Worm (Caenorhabditis elegans) whole organism, L1 larva: ENCODE data around the gene lpd-9.
A peak's percentile ranks its signal among the peaks of the same experiment; 100 is the strongest.

Source experiments
- C04F5.9 ChIP-seq: sonication (generic microtip); optimal IDR thresholded peaks from 2 replicates; lab custom pipeline; 2016; ENCODE audit warnings: missing genetic modification characterization, missing compliant biosample characterization
- aha-1 ChIP-seq: fragments of 150-350 bp; optimal IDR thresholded peaks from 2 replicates; lab custom pipeline; 2014; ENCODE audit warnings: missing biosample characterization, missing genetic modification characterization
- aly-2 ChIP-seq: fragments of 150-350 bp; optimal IDR thresholded peaks from 2 replicates; lab custom pipeline; 2014; ENCODE audit warnings: missing biosample characterization, missing genetic modification characterization
- ama-1 ChIP-seq: fragments of 150-350 bp; optimal IDR thresholded peaks from 2 replicates; lab custom pipeline; 2014
- blmp-1 ChIP-seq: fragments of 150-350 bp; optimal IDR thresholded peaks from 2 replicates; lab custom pipeline; 2014; ENCODE audit warnings: missing biosample characterization, missing genetic modification characterization
- ceh-63 ChIP-seq: fragments of 200-800 bp; sonication (Bioruptor generic); optimal IDR thresholded peaks from 2 replicates; lab custom pipeline; 2018; ENCODE audit warnings: mild to moderate bottlenecking, missing genetic modification characterization, missing compliant biosample characterization
- dpl-1 ChIP-seq, 3 experiments: fragments of 150-350 bp in 2 of 3; sonication (generic microtip) in 1 of 3; optimal IDR thresholded peaks; 2 replicates each; lab custom pipeline; 2014 to 2017; ENCODE audit warnings: missing biosample characterization in 3 of 3, missing genetic modification characterization in 3 of 3, missing genetic modification reagents in 3 of 3
- dsc-1 ChIP-seq: sonication (generic microtip); optimal IDR thresholded peaks from 2 replicates; lab custom pipeline; 2016; ENCODE audit warnings: mild to moderate bottlenecking, missing genetic modification characterization, missing compliant biosample characterization
- efl-1 ChIP-seq, 4 experiments: fragments of 150-350 bp; optimal IDR thresholded peaks in 3 of 4; peaks in 1 of 4; 1 replicate in 1 of 4; 2 replicates in 3 of 4; lab custom pipeline; 2014; ENCODE audit warnings: missing biosample characterization in 2 of 4, missing genetic modification characterization in 2 of 4, missing genetic modification reagents in 2 of 4
- efl-3 ChIP-seq: fragments of 200-800 bp; sonication (Bioruptor generic); optimal IDR thresholded peaks from 2 replicates; lab custom pipeline; 2018; ENCODE audit warnings: mild to moderate bottlenecking, missing genetic modification characterization, missing compliant biosample characterization
- elt-2 ChIP-seq: sonication (generic microtip); optimal IDR thresholded peaks from 2 replicates; lab custom pipeline; 2016; ENCODE audit warnings: missing genetic modification characterization, mild to moderate bottlenecking, inconsistent platforms, missing compliant biosample characterization, missing genetic modification reagents
- elt-3 ChIP-seq, 6 experiments: fragments of 150-350 bp in 1 of 6; sonication (generic microtip); optimal IDR thresholded peaks; 2 replicates each; lab custom pipeline; 2017 to 2018; ENCODE audit warnings: missing biosample characterization in 6 of 6, missing genetic modification characterization in 6 of 6, inconsistent platforms in 1 of 6
- fkh-4 ChIP-seq: sonication (generic microtip); optimal IDR thresholded peaks from 2 replicates; lab custom pipeline; 2016; ENCODE audit warnings: missing compliant biosample characterization, missing genetic modification characterization, borderline replicate concordance
- fkh-8 ChIP-seq: sonication (generic microtip); optimal IDR thresholded peaks from 2 replicates; lab custom pipeline; 2016; ENCODE audit warnings: mild to moderate bottlenecking, missing genetic modification characterization, missing compliant biosample characterization
- fos-1 ChIP-seq: fragments of 150-350 bp; optimal IDR thresholded peaks from 2 replicates; lab custom pipeline; 2014; ENCODE audit warnings: missing biosample characterization, missing genetic modification characterization
- hlh-17 ChIP-seq: fragments of 200-800 bp; sonication (Bioruptor generic); optimal IDR thresholded peaks from 2 replicates; lab custom pipeline; 2018; ENCODE audit warnings: missing genetic modification characterization, mild to moderate bottlenecking, missing compliant biosample characterization, moderate library complexity, borderline replicate concordance
- hlh-4 ChIP-seq: sonication (generic microtip); optimal IDR thresholded peaks from 2 replicates; lab custom pipeline; 2016; ENCODE audit warnings: mild to moderate bottlenecking, missing genetic modification characterization, missing compliant biosample characterization
- isw-1 ChIP-seq: fragments of 200-800 bp; sonication (Bioruptor generic); IDR thresholded peaks from 2 replicates; pipeline ENCODE4 v1.3.6; 2022; ENCODE audit warnings: missing genetic modification characterization, missing compliant biosample characterization
- jun-1 ChIP-seq: fragments of 150-350 bp; optimal IDR thresholded peaks from 2 replicates; lab custom pipeline; 2014; ENCODE audit warnings: missing biosample characterization, missing genetic modification reagents, missing genetic modification characterization
- lin-14 ChIP-seq: fragments of 200-800 bp; sonication (Bioruptor generic); optimal IDR thresholded peaks from 2 replicates; lab custom pipeline; 2018; ENCODE audit warnings: mild to moderate bottlenecking, missing genetic modification characterization, moderate library complexity, missing compliant biosample characterization
- lin-15B ChIP-seq: fragments of 150-350 bp; sonication (generic microtip); optimal IDR thresholded peaks from 3 replicates; lab custom pipeline; 2014; ENCODE audit warnings: missing biosample characterization, missing genetic modification characterization
- lin-35 ChIP-seq, 2 experiments: fragments of 150-350 bp; optimal IDR thresholded peaks; 2 replicates each; lab custom pipeline; 2014; ENCODE audit warnings: missing biosample characterization in 2 of 2, missing genetic modification characterization in 2 of 2, missing genetic modification reagents in 2 of 2
- lin-39 ChIP-seq: fragments of 150-350 bp; optimal IDR thresholded peaks from 2 replicates; lab custom pipeline; 2014; ENCODE audit warnings: missing biosample characterization, missing genetic modification reagents, missing genetic modification characterization
- lir-3 ChIP-seq: sonication (generic microtip); optimal IDR thresholded peaks from 2 replicates; lab custom pipeline; 2016; ENCODE audit warnings: mild to moderate bottlenecking, missing genetic modification characterization, moderate library complexity, missing compliant biosample characterization; ENCODE audit not compliant: poor library complexity
- lsy-2 ChIP-seq, 2 experiments: fragments of 150-350 bp; optimal IDR thresholded peaks; 2 replicates each; lab custom pipeline; 2014; ENCODE audit warnings: missing biosample characterization in 2 of 2, missing genetic modification characterization in 2 of 2
- mdl-1 ChIP-seq, 2 experiments: fragments of 150-350 bp; optimal IDR thresholded peaks; 2 replicates each; lab custom pipeline; 2014 to 2017; ENCODE audit warnings: missing biosample characterization in 2 of 2, missing genetic modification characterization in 2 of 2, inconsistent platforms in 1 of 2
- mep-1 ChIP-seq: fragments of 150-350 bp; optimal IDR thresholded peaks from 2 replicates; lab custom pipeline; 2014; ENCODE audit warnings: missing biosample characterization, missing genetic modification characterization
- nhr-12 ChIP-seq: sonication (generic microtip); optimal IDR thresholded peaks from 2 replicates; lab custom pipeline; 2017; ENCODE audit warnings: missing biosample characterization, missing genetic modification characterization
- nhr-20 ChIP-seq: sonication (generic microtip); optimal IDR thresholded peaks from 2 replicates; lab custom pipeline; 2016; ENCODE audit warnings: mild to moderate bottlenecking, missing genetic modification characterization, missing compliant biosample characterization
- nhr-28 ChIP-seq: fragments of 150-350 bp; optimal IDR thresholded peaks from 2 replicates; lab custom pipeline; 2014; ENCODE audit warnings: missing biosample characterization, missing genetic modification characterization
- nhr-47 ChIP-seq: sonication (generic microtip); optimal IDR thresholded peaks from 2 replicates; lab custom pipeline; 2016; ENCODE audit warnings: mild to moderate bottlenecking, missing genetic modification characterization, moderate library complexity, missing compliant biosample characterization
- nhr-71 ChIP-seq: sonication (generic microtip); optimal IDR thresholded peaks from 2 replicates; lab custom pipeline; 2016; ENCODE audit warnings: mild to moderate bottlenecking, missing genetic modification characterization, moderate library complexity, missing compliant biosample characterization
- nhr-76 ChIP-seq: sonication (generic microtip); optimal IDR thresholded peaks from 2 replicates; lab custom pipeline; 2017; ENCODE audit warnings: missing biosample characterization, missing genetic modification characterization
- nhr-77 ChIP-seq: fragments of 150-350 bp; optimal IDR thresholded peaks from 2 replicates; lab custom pipeline; 2014; ENCODE audit warnings: missing biosample characterization, missing genetic modification characterization
- nhr-84 ChIP-seq: sonication (generic microtip); optimal IDR thresholded peaks from 2 replicates; lab custom pipeline; 2017; ENCODE audit warnings: missing biosample characterization, missing genetic modification characterization
- nhr-90 ChIP-seq: sonication (generic microtip); optimal IDR thresholded peaks from 2 replicates; lab custom pipeline; 2016; ENCODE audit warnings: mild to moderate bottlenecking, missing genetic modification characterization, missing compliant biosample characterization; ENCODE audit not compliant: poor library complexity
- pax-3 ChIP-seq: fragments of 200-800 bp; sonication (Bioruptor generic); optimal IDR thresholded peaks from 2 replicates; lab custom pipeline; 2018; ENCODE audit warnings: mild to moderate bottlenecking, missing genetic modification characterization, moderate library complexity, missing compliant biosample characterization
- rnt-1 ChIP-seq: sonication (generic microtip); optimal IDR thresholded peaks from 2 replicates; lab custom pipeline; 2016; ENCODE audit warnings: mild to moderate bottlenecking, missing genetic modification characterization, moderate library complexity, missing compliant biosample characterization
- snu-23 ChIP-seq: sonication (generic microtip); optimal IDR thresholded peaks from 2 replicates; lab custom pipeline; 2016; ENCODE audit warnings: missing genetic modification characterization, missing compliant biosample characterization
- sptf-1 ChIP-seq: fragments of 150-350 bp; optimal IDR thresholded peaks from 2 replicates; lab custom pipeline; 2014; ENCODE audit warnings: missing biosample characterization, missing genetic modification characterization
- swsn-7 ChIP-seq: sonication (generic microtip); optimal IDR thresholded peaks from 2 replicates; lab custom pipeline; 2016; ENCODE audit warnings: missing genetic modification characterization, missing compliant biosample characterization
- unc-62 ChIP-seq: fragments of 150-350 bp; optimal IDR thresholded peaks from 2 replicates; lab custom pipeline; 2014; ENCODE audit warnings: missing biosample characterization, missing genetic modification reagents, missing genetic modification characterization
- zip-4 ChIP-seq: fragments of 200-800 bp; sonication (Bioruptor generic); optimal IDR thresholded peaks from 2 replicates; lab custom pipeline; 2018; ENCODE audit warnings: mild to moderate bottlenecking, missing genetic modification characterization, moderate library complexity, missing compliant biosample characterization

lpd-9 gene

DNA sequence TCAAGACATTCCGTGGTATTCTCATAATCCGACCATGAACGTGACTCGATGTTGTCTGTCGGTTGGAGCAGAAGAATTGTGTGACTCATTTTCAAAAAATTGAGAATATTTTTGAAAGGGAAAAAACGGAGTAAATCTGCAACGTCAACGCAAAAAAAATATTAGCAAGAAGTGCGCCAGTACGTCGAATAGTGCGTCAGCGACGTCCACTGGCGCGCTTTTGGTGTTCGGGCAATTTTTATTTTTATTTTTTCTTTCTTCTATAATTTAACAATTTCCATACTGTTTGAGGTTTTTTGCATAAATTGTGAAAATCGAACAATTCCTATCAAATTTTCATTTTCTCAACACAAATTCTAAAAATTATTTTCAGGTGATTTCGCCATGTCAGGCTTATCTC is at the start of gene lpd-9, which contains the start of gene erh-1 (continued):
- TF ChIP-seq swsn-7 (tag; lab: Kevin White, UChicago) = peak; percentile 87
- TF ChIP-seq blmp-1 (tag; lab: Kevin White, UChicago) = peak; percentile 67
- TF ChIP-seq ceh-63 = no peak
- no peak for TF ChIP-seq efl-3
- TF ChIP-seq nhr-76 (tag; lab: Kevin White, UChicago) = no peak
- no peak for TF ChIP-seq ama-1
- TF ChIP-seq fos-1 (tag; lab: Kevin White, UChicago) = no peak
- peak in 1 of 6 experiments; percentile 34 for TF ChIP-seq elt-3 (tag; optimal IDR thresholded peaks at IDR 0.05; lab: Kevin White, UChicago)
- no peak for TF ChIP-seq nhr-84 (tag; lab: Kevin White, UChicago)
- TF ChIP-seq nhr-77 (tag; lab: Kevin White, UChicago) = peak; percentile 67
- no peak for TF ChIP-seq sptf-1 (tag; lab: Kevin White, UChicago)
- TF ChIP-seq C04F5.9 (tag; lab: Kevin White, UChicago) = peak; percentile 53
- TF ChIP-seq aha-1 (tag; lab: Kevin White, UChicago) = peak; percentile 30
- no peak for TF ChIP-seq fkh-4 (tag; lab: Kevin White, UChicago)
- peak; percentile 78 to 86 for TF ChIP-seq lsy-2 (tag; optimal IDR thresholded peaks at IDR 0.05; lab: Kevin White, UChicago)
- TF ChIP-seq lin-15B (tag; lab: Kevin White, UChicago) = peak; percentile 52
- TF ChIP-seq dpl-1 (GFP tag; optimal IDR thresholded peaks at IDR 0.05; lab: Kevin White, UChicago) = peak; percentile 75 to 83 (median 79)
- peak; percentile 6 for TF ChIP-seq lir-3 (tag; lab: Kevin White, UChicago)
- no peak for TF ChIP-seq hlh-4 (tag; lab: Kevin White, UChicago)
- TF ChIP-seq jun-1 = peak; percentile 53
- no peak for TF ChIP-seq nhr-12 (tag; lab: Kevin White, UChicago)
- TF ChIP-seq unc-62 (GFP tag; lab: Kevin White, UChicago) = no peak
- peak; percentile 70 for TF ChIP-seq lin-39 (tag; lab: Kevin White, UChicago)
- TF ChIP-seq hlh-17 (GFP tag; lab: Kevin White, UChicago) = no peak
- peak; percentile 72 for TF ChIP-seq isw-1
- TF ChIP-seq mdl-1 (tag; optimal IDR thresholded peaks at IDR 0.05; lab: Kevin White, UChicago) = peak in 1 of 2 experiments; percentile 25
- TF ChIP-seq lin-35 (GFP tag; optimal IDR thresholded peaks at IDR 0.05; lab: Kevin White, UChicago) = peak; percentile 73 to 87
- TF ChIP-seq mep-1 (tag; lab: Kevin White, UChicago) = peak; percentile 90
- peak; percentile 19 for TF ChIP-seq pax-3
- TF ChIP-seq zip-4 (GFP tag; lab: Kevin White, UChicago) = peak; percentile 59
- peak; percentile 89 for TF ChIP-seq rnt-1

DNA sequence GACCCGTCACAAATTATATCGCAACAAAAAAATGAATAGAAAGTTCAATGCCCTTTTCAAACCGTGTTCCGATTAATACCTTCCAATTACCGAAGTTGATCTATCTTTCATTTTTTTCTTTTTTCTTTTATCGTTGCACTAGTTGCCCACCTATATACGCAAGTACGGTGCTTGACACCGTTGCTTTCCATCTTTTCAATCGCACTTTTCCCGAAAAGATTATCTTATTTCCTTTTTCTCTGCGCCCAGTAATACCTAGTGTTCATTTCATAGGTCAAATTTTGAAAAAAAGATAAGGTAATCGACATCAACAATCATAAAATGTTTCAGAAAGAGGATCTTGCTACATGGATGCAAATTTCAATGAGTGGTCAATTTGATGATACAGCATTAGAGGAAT is 49.5 kb upstream of the lpd-9 start:
- peak; percentile 93 for TF ChIP-seq blmp-1 (tag; lab: Kevin White, UChicago)
- no peak for TF ChIP-seq fkh-4 (tag; lab: Kevin White, UChicago)
- TF ChIP-seq, all 84 proteins: peak for 1

DNA sequence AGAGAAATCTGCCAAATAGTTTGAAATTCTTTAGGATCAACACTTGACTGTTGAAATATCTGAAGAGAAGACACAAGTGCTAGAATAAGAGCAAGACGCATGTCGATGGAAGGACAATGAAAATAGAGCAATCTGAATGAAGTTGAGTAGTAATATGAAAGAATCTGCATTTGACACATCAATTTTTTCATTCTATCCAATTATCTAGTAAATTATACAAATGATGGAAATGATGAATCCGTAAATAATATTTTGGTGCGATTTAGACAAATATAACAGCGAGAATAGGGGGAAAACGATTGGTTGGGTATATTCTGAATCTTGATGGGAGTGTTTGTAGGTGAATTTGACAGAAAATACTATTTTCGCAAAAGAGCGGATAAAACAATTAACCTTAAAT is 46.4 kb upstream of the lpd-9 start, which contains the start of gene txt-10:
Gene txt-10 (minus strand): TSS at position 101 of the 400 bp plus-strand sequence.
- TF ChIP-seq aly-2 (tag; lab: Kevin White, UChicago) = no peak
- TF ChIP-seq efl-3 = no peak
- no peak for TF ChIP-seq unc-62 (GFP tag; lab: Kevin White, UChicago)
- TF ChIP-seq swsn-7 (tag; lab: Kevin White, UChicago) = no peak
- TF ChIP-seq nhr-47 (tag; lab: Kevin White, UChicago) = no peak
- TF ChIP-seq dsc-1 (tag; lab: Kevin White, UChicago) = no peak
- no peak for TF ChIP-seq hlh-17 (GFP tag; lab: Kevin White, UChicago)
- TF ChIP-seq ama-1 = no peak

DNA sequence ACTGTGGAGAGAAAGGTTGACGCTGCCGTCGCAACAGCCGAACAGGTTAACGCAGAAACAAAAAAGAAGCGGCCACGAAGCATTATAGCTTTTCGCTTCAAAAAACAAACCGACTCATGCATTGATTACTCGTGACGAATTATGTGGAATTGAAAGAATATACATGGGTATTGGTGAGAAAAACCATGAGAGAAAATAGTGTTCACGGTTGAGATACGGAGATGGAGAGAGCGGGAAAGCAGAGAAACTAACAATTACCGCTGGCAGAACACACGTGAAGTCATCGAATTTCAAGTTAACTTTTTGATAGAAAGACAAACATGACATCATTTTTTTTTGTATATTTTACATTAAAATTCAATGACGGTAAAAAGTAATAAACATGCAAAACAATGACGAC is 43.8 kb upstream of the lpd-9 start:
- TF ChIP-seq ama-1 (peak; percentile 58), elt-3 (tag; optimal IDR thresholded peaks at IDR 0.05; lab: Kevin White, UChicago) (peak in 1 of 6 experiments; percentile 17), nhr-90 (tag; lab: Kevin White, UChicago) (peak; percentile 24), elt-2 (tag; lab: Kevin White, UChicago) (peak; percentile 17), mdl-1 (tag; optimal IDR thresholded peaks at IDR 0.05; lab: Kevin White, UChicago) (peak in 1 of 2 experiments; percentile 31), dpl-1 (GFP tag; optimal IDR thresholded peaks at IDR 0.05; lab: Kevin White, UChicago) (peak in 2 of 3 experiments; percentile 14 to 35), hlh-4 (tag; lab: Kevin White, UChicago) (no peak), nhr-20 (tag; lab: Kevin White, UChicago) (peak; percentile 53), lin-14 (peak; percentile 62), rnt-1 (peak; percentile 16), nhr-28 (tag; lab: Kevin White, UChicago) (no peak), fkh-8 (tag; lab: Kevin White, UChicago) (peak; percentile 50), nhr-71 (tag; lab: Kevin White, UChicago) (peak; percentile 63), mep-1 (tag; lab: Kevin White, UChicago) (peak; percentile 42), hlh-17 (GFP tag; lab: Kevin White, UChicago) (no peak), nhr-12 (tag; lab: Kevin White, UChicago) (no peak), efl-1 (optimal IDR thresholded peaks at IDR 0.05; lab: Kevin White, UChicago) (peak in 1 of 2 experiments; percentile 27), efl-1 (GFP tag; optimal IDR thresholded peaks at IDR 0.05 in 1 of 2; lab: Kevin White, UChicago) (peak; percentile 13 to 93), blmp-1 (tag; lab: Kevin White, UChicago) (peak; percentile 44), snu-23 (peak; percentile 45), C04F5.9 (tag; lab: Kevin White, UChicago) (no peak), lin-35 (GFP tag; optimal IDR thresholded peaks at IDR 0.05; lab: Kevin White, UChicago) (peak; percentile 7 to 56)
